Worm (Caenorhabditis elegans) whole organism, midembryonic: ENCODE data around the gene col-41.

Experiments
- cog-1 ChIP-seq: sonication (generic microtip); optimal IDR thresholded peaks from 2 replicates; lab custom pipeline; 2016; ENCODE audit warnings: missing genetic modification characterization, missing compliant biosample characterization
- flt-1 ChIP-seq: fragments of 200-800 bp; sonication (Bioruptor generic); IDR thresholded peaks from 2 replicates; pipeline ENCODE4 v1.3.6; 2022; ENCODE audit warnings: missing genetic modification characterization, missing compliant biosample characterization
- klf-2 ChIP-seq: fragments of 200-800 bp; sonication (Bioruptor generic); conservative IDR thresholded peaks from 2 replicates; pipeline ENCODE4 v1.3.6; 2022; ENCODE audit warnings: missing genetic modification reagents, missing genetic modification characterization, missing compliant biosample characterization
- ztf-29 ChIP-seq: fragments of 200-800 bp; sonication (Bioruptor generic); IDR thresholded peaks from 2 replicates; pipeline ENCODE4 v1.3.6; 2022; ENCODE audit warnings: missing genetic modification reagents, missing genetic modification characterization, missing compliant biosample characterization

- TF ChIP-seq cog-1 (tag; lab: Kevin White, UChicago) (no peak), flt-1 (GFP tag; lab: Robert Waterston, UW) (no peak), klf-2 (GFP tag; lab: Robert Waterston, UW) (no peak), ztf-29 (GFP tag; lab: Robert Waterston, UW) (no peak)
Measured at ce11 chrX:15155054-15155453, 21.2 kb downstream of the col-41 start.
